Fruit fly (Drosophila melanogaster) whole organism, embryonic: ENCODE results near the gene mRpL13.

Experiments used
- Bgb ChIP-seq: fragments of 200-800 bp; sonication (Bioruptor generic); IDR thresholded peaks from 2 replicates; pipeline ENCODE4 v1.3.6; 2022; ENCODE audit warnings: missing biosample characterization, missing genetic modification characterization; ENCODE audit not compliant: partially characterized antibody
- CG10462 ChIP-seq: fragments of 200-800 bp; sonication (Bioruptor generic); optimal IDR thresholded peaks from 2 replicates; lab custom pipeline; 2016; ENCODE audit warnings: missing biosample characterization, missing genetic modification characterization
- CG11696 ChIP-seq: fragments of 200-800 bp; sonication (Bioruptor generic); IDR thresholded peaks from 2 replicates; pipeline ENCODE4 v1.3.6; 2022; ENCODE audit warnings: missing biosample characterization, missing genetic modification characterization
- CG11723 ChIP-seq: fragments of 200-800 bp; sonication (Bioruptor generic); optimal IDR thresholded peaks from 2 replicates; lab custom pipeline; 2017; ENCODE audit warnings: missing biosample characterization, mild to moderate bottlenecking, missing genetic modification characterization
- CG1233 ChIP-seq: fragments of 200-800 bp; sonication (Bioruptor generic); optimal IDR thresholded peaks from 4 replicates; lab custom pipeline; 2018; ENCODE audit warnings: missing biosample characterization, mild to moderate bottlenecking, missing genetic modification characterization
- CG13424 ChIP-seq: fragments of 200-800 bp; sonication (Bioruptor generic); optimal IDR thresholded peaks from 2 replicates; lab custom pipeline; 2019; ENCODE audit warnings: missing biosample characterization, mild to moderate bottlenecking, missing genetic modification characterization, moderate library complexity
- CG14965 ChIP-seq: fragments of 200-800 bp; sonication (Bioruptor generic); optimal IDR thresholded peaks from 2 replicates; lab custom pipeline; 2016; ENCODE audit warnings: missing biosample characterization, missing genetic modification characterization, borderline replicate concordance
- CG18262 ChIP-seq: fragments of 200-800 bp; optimal IDR thresholded peaks from 3 replicates; lab custom pipeline; 2019; ENCODE audit warnings: missing biosample characterization, mild to moderate bottlenecking, missing genetic modification characterization, moderate library complexity
- CG2129 ChIP-seq: fragments of 200-800 bp; sonication (Bioruptor generic); IDR thresholded peaks from 2 replicates; pipeline ENCODE4 v1.3.6; 2022; ENCODE audit warnings: missing biosample characterization, missing genetic modification characterization; ENCODE audit not compliant: partially characterized antibody
- CG3065 ChIP-seq: fragments of 200-800 bp; sonication (Bioruptor generic); optimal IDR thresholded peaks from 2 replicates; lab custom pipeline; 2016; ENCODE audit warnings: missing biosample characterization, missing genetic modification characterization
- CG32772 ChIP-seq: fragments of 200-800 bp; sonication (Bioruptor generic); IDR thresholded peaks from 2 replicates; pipeline ENCODE4 v1.3.6; 2022; ENCODE audit warnings: missing biosample characterization, missing genetic modification characterization
- CG34224 ChIP-seq: fragments of 200-800 bp; sonication (Bioruptor generic); IDR thresholded peaks from 3 replicates; pipeline ENCODE4 v1.3.6; 2022; ENCODE audit warnings: missing biosample characterization, missing genetic modification characterization; ENCODE audit not compliant: partially characterized antibody
- CG4360 ChIP-seq: fragments of 200-800 bp; sonication (Bioruptor generic); IDR thresholded peaks from 2 replicates; pipeline ENCODE4 v1.3.6; 2022; ENCODE audit warnings: missing biosample characterization, missing genetic modification characterization
- CG6254 ChIP-seq: fragments of 200-800 bp; sonication (Bioruptor generic); optimal IDR thresholded peaks from 3 replicates; lab custom pipeline; 2017; ENCODE audit warnings: mild to moderate bottlenecking, missing biosample characterization, missing genetic modification reagents, missing genetic modification characterization
- CG6813 ChIP-seq: fragments of 200-800 bp; sonication (Bioruptor generic); optimal IDR thresholded peaks from 2 replicates; lab custom pipeline; 2017; ENCODE audit warnings: missing biosample characterization, missing genetic modification characterization, mild to moderate bottlenecking, moderate library complexity, missing genetic modification reagents
- CG9215 ChIP-seq: fragments of 200-800 bp; sonication (Bioruptor generic); IDR thresholded peaks from 2 replicates; pipeline ENCODE4 v1.3.6; 2022; ENCODE audit warnings: missing biosample characterization, missing genetic modification characterization
- D ChIP-seq, 2 experiments: fragments of 200-800 bp in 1 of 2; fragments of >200 bp in 1 of 2; sonication (Bioruptor generic) in 1 of 2; optimal IDR thresholded peaks; 2 replicates in 1 of 2; 3 replicates in 1 of 2; lab custom pipeline; 2017; ENCODE audit warnings: mild to moderate bottlenecking in 1 of 2, missing biosample characterization in 1 of 2, missing genetic modification characterization in 1 of 2, missing genetic modification reagents in 1 of 2
- Gsc ChIP-seq: fragments of 200-800 bp; sonication (Bioruptor generic); IDR thresholded peaks from 2 replicates; pipeline ENCODE4 v1.3.6; 2022; ENCODE audit warnings: missing biosample characterization, missing genetic modification characterization
- H15 ChIP-seq: fragments of 200-800 bp; sonication (Bioruptor generic); IDR thresholded peaks from 3 replicates; pipeline ENCODE4 v1.3.6; 2022; ENCODE audit warnings: missing biosample characterization, missing genetic modification characterization
- Hand ChIP-seq: fragments of 200-800 bp; sonication (Bioruptor generic); optimal IDR thresholded peaks from 2 replicates; lab custom pipeline; 2017; ENCODE audit warnings: mild to moderate bottlenecking, missing biosample characterization, missing genetic modification reagents, missing genetic modification characterization
- Hr39 ChIP-seq: fragments of >200 bp; optimal IDR thresholded peaks from 2 replicates; lab custom pipeline; 2017
- Lpt ChIP-seq: fragments of >200 bp; optimal IDR thresholded peaks from 2 replicates; lab custom pipeline; 2018; ENCODE audit warnings: missing biosample characterization, missing genetic modification characterization
- NFAT ChIP-seq: fragments of 200-800 bp; sonication (Bioruptor generic); IDR thresholded peaks from 2 replicates; pipeline ENCODE4 v1.3.6; 2022; ENCODE audit warnings: missing biosample characterization, missing genetic modification characterization
- Rfx ChIP-seq: fragments of 200-800 bp; sonication (Bioruptor generic); IDR thresholded peaks from 2 replicates; pipeline ENCODE4 v1.3.6; 2022; ENCODE audit warnings: missing biosample characterization, missing genetic modification characterization
- Sry-β ChIP-seq: fragments of 200-800 bp; sonication (Bioruptor generic); optimal IDR thresholded peaks from 2 replicates; lab custom pipeline; 2018; ENCODE audit warnings: missing biosample characterization, mild to moderate bottlenecking, missing genetic modification characterization, moderate library complexity
- aop ChIP-seq: fragments of 200-800 bp; sonication (Bioruptor generic); IDR thresholded peaks from 2 replicates; pipeline ENCODE4 v1.3.6; 2022; ENCODE audit warnings: missing biosample characterization, missing genetic modification characterization
- ato ChIP-seq: fragments of 200-800 bp; sonication (Bioruptor generic); IDR thresholded peaks from 2 replicates; pipeline ENCODE4 v1.3.6; 2022; ENCODE audit warnings: missing biosample characterization, missing genetic modification characterization; ENCODE audit not compliant: partially characterized antibody
- btn ChIP-seq: fragments of 200-800 bp; sonication (Bioruptor generic); optimal IDR thresholded peaks from 2 replicates; lab custom pipeline; 2016; ENCODE audit warnings: missing biosample characterization, missing genetic modification characterization
- cas ChIP-seq: fragments of 200-800 bp; sonication (Bioruptor generic); IDR thresholded peaks from 2 replicates; pipeline ENCODE4 v1.3.6; 2022; ENCODE audit warnings: missing biosample characterization, missing genetic modification characterization
- chm ChIP-seq: fragments of 200-800 bp; sonication (Bioruptor generic); IDR thresholded peaks from 2 replicates; pipeline ENCODE4 v1.3.6; 2022; ENCODE audit warnings: missing biosample characterization, missing genetic modification characterization
- corto ChIP-seq: fragments of 200-800 bp; sonication (Bioruptor generic); optimal IDR thresholded peaks from 2 replicates; lab custom pipeline; 2016; ENCODE audit warnings: missing biosample characterization, mild to moderate bottlenecking, missing genetic modification characterization, moderate library complexity
- crp ChIP-seq, 2 experiments: fragments of 200-800 bp; sonication (Bioruptor generic); optimal IDR thresholded peaks; 2 replicates in 1 of 2; 3 replicates in 1 of 2; lab custom pipeline; 2017; ENCODE audit warnings: missing biosample characterization in 2 of 2, missing genetic modification characterization in 2 of 2, mild to moderate bottlenecking in 1 of 2, moderate library complexity in 1 of 2
- dati ChIP-seq: fragments of 200-800 bp; sonication (Bioruptor generic); IDR thresholded peaks from 2 replicates; pipeline ENCODE4 v1.3.6; 2022; ENCODE audit warnings: missing biosample characterization, missing genetic modification characterization
- fd96Cb ChIP-seq: fragments of 200-800 bp; sonication (Bioruptor generic); optimal IDR thresholded peaks from 2 replicates; lab custom pipeline; 2018; ENCODE audit warnings: missing biosample characterization, mild to moderate bottlenecking, missing genetic modification characterization, moderate library complexity
- fu2 ChIP-seq: fragments of 200-800 bp; sonication (Bioruptor generic); optimal IDR thresholded peaks from 2 replicates; lab custom pipeline; 2016; ENCODE audit warnings: missing biosample characterization, missing genetic modification characterization
- h ChIP-seq: fragments of >200 bp; optimal IDR thresholded peaks from 2 replicates; lab custom pipeline; 2017
- hbn ChIP-seq: fragments of 200-800 bp; sonication (Bioruptor generic); IDR thresholded peaks from 2 replicates; pipeline ENCODE4 v1.3.6; 2022; ENCODE audit warnings: missing biosample characterization, missing genetic modification characterization; ENCODE audit not compliant: partially characterized antibody
- lmd ChIP-seq: fragments of 200-800 bp; sonication (Bioruptor generic); IDR thresholded peaks from 2 replicates; pipeline ENCODE4 v1.3.6; 2022; ENCODE audit warnings: missing biosample characterization, missing genetic modification characterization
- nerfin-2 ChIP-seq: fragments of 200-800 bp; sonication (Bioruptor generic); IDR thresholded peaks from 2 replicates; pipeline ENCODE4 v1.3.6; 2022; ENCODE audit warnings: missing biosample characterization, missing genetic modification characterization; ENCODE audit not compliant: partially characterized antibody
- phol ChIP-seq: fragments of 200-800 bp; sonication (Bioruptor generic); optimal IDR thresholded peaks from 3 replicates; lab custom pipeline; 2018; ENCODE audit warnings: missing biosample characterization, mild to moderate bottlenecking, missing genetic modification characterization, moderate library complexity
- pros ChIP-seq: fragments of 200-800 bp; sonication (Bioruptor generic); optimal IDR thresholded peaks from 3 replicates; lab custom pipeline; 2019; ENCODE audit warnings: missing biosample characterization, mild to moderate bottlenecking, missing genetic modification characterization, moderate library complexity
- sc ChIP-seq, 3 experiments: fragments of >200 bp in 2 of 3; fragments of 200-800 bp in 1 of 3; sonication (Bioruptor generic) in 1 of 3; optimal IDR thresholded peaks; 2 replicates in 2 of 3; 3 replicates in 1 of 3; lab custom pipeline; 2017; ENCODE audit warnings: mild to moderate bottlenecking in 1 of 3, missing biosample characterization in 1 of 3, missing genetic modification characterization in 1 of 3, missing genetic modification reagents in 1 of 3
- scrt ChIP-seq: fragments of 200-800 bp; sonication (Bioruptor generic); optimal IDR thresholded peaks from 2 replicates; lab custom pipeline; 2018; ENCODE audit warnings: missing biosample characterization, mild to moderate bottlenecking, missing genetic modification characterization, moderate library complexity
- sna ChIP-seq: fragments of 200-800 bp; sonication (Bioruptor generic); IDR thresholded peaks from 2 replicates; pipeline ENCODE4 v1.3.6; 2022; ENCODE audit warnings: missing biosample characterization, missing genetic modification characterization; ENCODE audit not compliant: partially characterized antibody
- sr ChIP-seq: fragments of 200-800 bp; sonication (Bioruptor generic); IDR thresholded peaks from 3 replicates; pipeline ENCODE4 v1.3.6; 2022; ENCODE audit warnings: missing biosample characterization, missing genetic modification characterization
- stwl ChIP-seq: fragments of 200-800 bp; sonication (Bioruptor generic); optimal IDR thresholded peaks from 3 replicates; lab custom pipeline; 2018; ENCODE audit warnings: missing biosample characterization, mild to moderate bottlenecking, missing genetic modification characterization, moderate library complexity
- tx ChIP-seq: fragments of 200-800 bp; sonication (Bioruptor generic); optimal IDR thresholded peaks from 2 replicates; lab custom pipeline; 2016; ENCODE audit warnings: missing biosample characterization, missing genetic modification characterization
- zen ChIP-seq: fragments of 200-800 bp; sonication (Bioruptor generic); optimal IDR thresholded peaks from 3 replicates; lab custom pipeline; 2018; ENCODE audit warnings: missing biosample characterization, mild to moderate bottlenecking, missing genetic modification characterization, moderate library complexity

mRpL13 gene

DNA sequence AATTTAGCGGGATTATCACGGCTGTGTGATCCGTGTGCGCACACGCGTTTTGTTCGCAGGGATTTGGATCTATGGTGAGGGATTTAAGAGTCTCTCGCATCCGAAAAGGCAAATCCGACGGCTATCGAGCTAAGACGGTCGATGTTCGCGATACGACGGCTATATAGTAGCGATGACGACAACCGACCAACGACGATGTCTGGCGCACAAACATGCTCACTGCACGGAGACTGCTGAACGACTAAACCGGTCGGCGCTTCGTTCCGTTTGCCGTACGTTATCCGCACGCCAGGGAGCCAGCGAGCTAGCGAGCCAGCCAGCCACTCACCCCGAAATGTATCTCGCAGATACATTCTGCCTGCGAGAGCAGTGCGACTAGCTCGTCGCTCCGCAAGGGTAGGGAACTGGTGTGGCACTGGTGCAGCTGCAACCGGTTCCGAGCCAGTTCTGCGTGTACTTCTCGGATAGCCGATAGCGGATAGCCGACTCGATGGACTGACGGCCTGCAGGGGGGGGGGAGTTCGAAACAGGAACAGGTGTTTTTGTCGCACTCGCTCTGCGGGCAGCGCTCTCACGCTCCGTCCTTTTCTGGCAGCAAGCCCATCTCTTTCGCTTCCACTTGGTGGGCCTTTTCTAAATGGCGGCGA is 22.1 kb upstream of the mRpL13 start, which contains the start of gene tup (continued):
- no peak for TF ChIP-seq CG10462
- TF ChIP-seq cas (GFP tag; lab: Robert Waterston, UW), result no peak
- TF ChIP-seq Gsc (GFP tag; lab: Robert Waterston, UW), result no peak
- TF ChIP-seq aop, result peak; percentile 44; the same call in 1 of the 2 replicates
- no peak for TF ChIP-seq CG2129 (GFP tag; lab: Robert Waterston, UW)
- TF ChIP-seq CG6813, result no peak
- TF ChIP-seq Bgb (GFP tag; lab: Robert Waterston, UW), result peak; percentile 24; the same call in 1 of the 2 replicates
- TF ChIP-seq chm (GFP tag; lab: Robert Waterston, UW), result peak; percentile 50
- TF ChIP-seq CG14965, result no peak
- no peak for TF ChIP-seq h (lab: Kevin White, UChicago)
- no peak for TF ChIP-seq Hand (GFP tag; lab: Kevin White, UChicago)
- 0 out of 2 replicates have a peak, but pooled peaks have one; percentile 22 for TF ChIP-seq Rfx (GFP tag; lab: Robert Waterston, UW)
- no peak for TF ChIP-seq CG13424 (tag; lab: Kevin White, UChicago)
- no peak for TF ChIP-seq Lpt (GFP tag; lab: Kevin White, UChicago)
- TF ChIP-seq H15 (GFP tag; lab: Robert Waterston, UW), result no peak
- TF ChIP-seq hbn (GFP tag; lab: Robert Waterston, UW), result no peak
- peak; percentile 0 for TF ChIP-seq btn
- TF ChIP-seq fu2, result no peak
- TF ChIP-seq zen (tag; lab: Kevin White, UChicago), result no peak
- no peak for TF ChIP-seq dati (GFP tag; lab: Robert Waterston, UW)
- no peak for TF ChIP-seq sr (GFP tag; lab: Robert Waterston, UW)
- no peak for TF ChIP-seq lmd
- no peak for TF ChIP-seq fd96Cb
- TF ChIP-seq scrt (GFP tag; lab: Kevin White, UChicago), result peak; percentile 51
- no peak for TF ChIP-seq CG18262 (tag; lab: Kevin White, UChicago)
- TF ChIP-seq D (optimal IDR thresholded peaks at IDR 0.05; lab: Kevin White, UChicago), result no peak
- no peak for TF ChIP-seq D (GFP tag; optimal IDR thresholded peaks at IDR 0.05; lab: Kevin White, UChicago)
- no peak for TF ChIP-seq stwl (tag; lab: Kevin White, UChicago)
- TF ChIP-seq CG1233 (GFP tag; lab: Kevin White, UChicago), result no peak
- no peak for TF ChIP-seq Sry-β
- TF ChIP-seq crp (GFP tag; optimal IDR thresholded peaks at IDR 0.05; lab: Kevin White, UChicago), result peak in 1 of 2 experiments; percentile 46
- TF ChIP-seq CG4360 (GFP tag; lab: Robert Waterston, UW), result no peak
- TF ChIP-seq sc (optimal IDR thresholded peaks at IDR 0.05; lab: Kevin White, UChicago), result no peak
- TF ChIP-seq sc (GFP tag; optimal IDR thresholded peaks at IDR 0.05; lab: Kevin White, UChicago), result peak; percentile 3
- 0 out of 2 replicates have a peak, but pooled peaks have one; percentile 6 for TF ChIP-seq CG32772 (GFP tag; lab: Robert Waterston, UW)
- TF ChIP-seq CG34224 (GFP tag; lab: Robert Waterston, UW), result 0 out of 3 replicates have a peak, but pooled peaks have one; percentile 21
- TF ChIP-seq sna (GFP tag; lab: Robert Waterston, UW), result 0 out of 2 replicates have a peak, but pooled peaks have one; percentile 39
- TF ChIP-seq CG11723 (GFP tag; lab: Kevin White, UChicago), result peak; percentile 1
- TF ChIP-seq corto (GFP tag; lab: Kevin White, UChicago), result no peak
- TF ChIP-seq pros (GFP tag; lab: Kevin White, UChicago), result peak; percentile 47
- TF ChIP-seq tx (GFP tag; lab: Kevin White, UChicago), result no peak
- no peak for TF ChIP-seq CG9215
- peak; percentile 12 for TF ChIP-seq CG6254 (GFP tag; lab: Kevin White, UChicago)
- TF ChIP-seq Hr39, result no peak
- TF ChIP-seq CG3065 (GFP tag; lab: Kevin White, UChicago), result no peak
- no peak for TF ChIP-seq CG11696 (GFP tag; lab: Robert Waterston, UW)
- TF ChIP-seq ato (GFP tag; lab: Robert Waterston, UW), result 0 out of 2 replicates have a peak, but pooled peaks have one; percentile 14
- no peak for TF ChIP-seq nerfin-2 (GFP tag; lab: Robert Waterston, UW)
- TF ChIP-seq NFAT (GFP tag; lab: Robert Waterston, UW), result no peak
- TF ChIP-seq phol, result peak; percentile 25
